Fruit fly (Drosophila melanogaster): ENCODE results near the gene SNF4Agamma.

The SNF4Agamma gene

DNA sequence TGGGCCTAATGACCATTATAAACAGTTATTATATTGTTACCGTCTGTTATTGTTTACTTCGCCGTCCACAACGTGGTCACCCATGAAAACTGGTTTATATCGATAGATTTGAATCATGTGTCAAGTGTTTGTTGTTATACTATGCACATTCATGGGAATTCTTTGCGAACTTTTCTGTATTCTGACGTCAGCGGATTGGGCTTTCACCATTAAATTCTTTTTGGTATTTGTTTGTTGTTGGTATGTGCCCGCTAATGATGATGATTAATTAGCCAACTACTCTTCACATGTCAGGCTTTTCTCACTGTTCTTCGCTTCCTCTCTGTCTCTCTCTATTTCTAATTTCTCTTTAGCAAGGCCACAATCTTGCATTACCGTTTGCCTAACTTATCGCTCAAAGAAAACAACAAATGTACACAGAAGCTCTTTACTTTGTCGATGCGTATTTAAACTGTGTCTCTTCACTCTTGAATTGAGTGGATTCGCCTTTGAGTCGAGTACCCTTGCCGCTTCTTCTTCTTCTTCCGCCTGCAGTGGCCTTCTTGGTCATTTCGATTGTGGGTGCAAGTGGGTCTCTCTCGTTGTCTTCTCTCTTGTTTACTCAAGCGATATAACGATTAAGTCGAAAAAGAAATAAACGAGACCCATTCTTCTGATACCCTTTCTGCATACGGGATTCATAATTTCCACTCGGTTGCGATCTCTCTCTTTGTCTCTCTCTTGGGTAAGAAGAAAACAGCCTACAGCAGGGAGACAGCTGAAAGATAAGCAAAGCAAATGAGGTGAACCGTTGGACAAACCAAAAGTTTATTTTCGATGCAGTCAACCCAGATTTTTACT lies 63.3 kb downstream of the SNF4Agamma start (continued):
- TF ChIP-seq CG18011 (GFP tag; optimal IDR thresholded peaks at IDR 0.05) = no peak
- peak; percentile 90 for TF ChIP-seq nerfin-1 (tag; optimal IDR thresholded peaks at IDR 0.05)
- TF ChIP-seq btn (GFP tag; optimal IDR thresholded peaks at IDR 0.05) = no peak
- no peak for TF ChIP-seq CG9215 (GFP tag; IDR thresholded peaks at IDR 0.05)
- no peak for TF ChIP-seq eyg (GFP tag; optimal IDR thresholded peaks at IDR 0.05)
- TF ChIP-seq CG14965 (GFP tag; optimal IDR thresholded peaks at IDR 0.05; ENCODE audit: borderline replicate concordance) = no peak
- no peak for TF ChIP-seq usp (GFP tag; optimal IDR thresholded peaks at IDR 0.05)
- no peak for TF ChIP-seq Hr51 (GFP tag; optimal IDR thresholded peaks at IDR 0.05)
- no peak for TF ChIP-seq CG3281 (GFP tag; optimal IDR thresholded peaks at IDR 0.05)
- no peak for TF ChIP-seq CG15269 (tag; optimal IDR thresholded peaks at IDR 0.05)
- peak; percentile 88 for TF ChIP-seq gcm (GFP tag; optimal IDR thresholded peaks at IDR 0.05)
- TF ChIP-seq sim (GFP tag; IDR thresholded peaks at IDR 0.05) = peak; percentile 74
- TF ChIP-seq CG6689 (GFP tag; IDR thresholded peaks at IDR 0.05) = no peak
- TF ChIP-seq gfzf (GFP tag; optimal IDR thresholded peaks at IDR 0.05) = no peak
- TF ChIP-seq CG3847 (GFP tag; IDR thresholded peaks at IDR 0.05) = no peak
- no peak for TF ChIP-seq sima (GFP tag; optimal IDR thresholded peaks at IDR 0.05)
- TF ChIP-seq ems (GFP tag; optimal IDR thresholded peaks at IDR 0.05) = no peak
- peak; percentile 85 for TF ChIP-seq CG12071 (GFP tag; optimal IDR thresholded peaks at IDR 0.05)
- TF ChIP-seq Chrac-16 (GFP tag; optimal IDR thresholded peaks at IDR 0.05) = no peak
- TF ChIP-seq Nf-YB (GFP tag; optimal IDR thresholded peaks at IDR 0.05) = peak; percentile 27
- no peak for TF ChIP-seq dpn (GFP tag; optimal IDR thresholded peaks at IDR 0.05)
- no peak for TF ChIP-seq pum (GFP tag; optimal IDR thresholded peaks at IDR 0.05)
- no peak for TF ChIP-seq ftz-f1 (GFP tag; optimal IDR thresholded peaks at IDR 0.05)
- peak; percentile 96 for TF ChIP-seq ATbp (GFP tag; optimal IDR thresholded peaks at IDR 0.05)
- TF ChIP-seq CG1602 (GFP tag; optimal IDR thresholded peaks at IDR 0.05) = no peak
- no peak for TF ChIP-seq CG34422 (GFP tag; IDR thresholded peaks at IDR 0.05)
- TF ChIP-seq CG9437 (GFP tag; optimal IDR thresholded peaks at IDR 0.05) = no peak
- TF ChIP-seq zen2 (GFP tag; IDR thresholded peaks at IDR 0.05; ENCODE audit: partially characterized antibody) = no peak
- TF ChIP-seq Med (GFP tag) = no peak
- no peak for TF ChIP-seq scrt (GFP tag; optimal IDR thresholded peaks at IDR 0.05)
- TF ChIP-seq Mes4 (GFP tag; optimal IDR thresholded peaks at IDR 0.05) = peak; percentile 9
- no peak for TF ChIP-seq CG12942 (GFP tag; optimal IDR thresholded peaks at IDR 0.05)
- TF ChIP-seq Hmr (GFP tag; optimal IDR thresholded peaks at IDR 0.05) = no peak
- TF ChIP-seq BtbVII (GFP tag; optimal IDR thresholded peaks at IDR 0.05) = peak; percentile 49
- peak; percentile 38; the same call in 1 of the 2 replicates for TF ChIP-seq ranshi (GFP tag; IDR thresholded peaks at IDR 0.05)
- TF ChIP-seq CG14667 (GFP tag; IDR thresholded peaks at IDR 0.05) = no peak
- TF ChIP-seq CG5953 (GFP tag; IDR thresholded peaks at IDR 0.05) = peak; percentile 48; the same call in 1 of the 2 replicates
- no peak; the same call in 1 of the 2 replicates for TF ChIP-seq E2f1 (GFP tag; IDR thresholded peaks at IDR 0.05)
- no peak for TF ChIP-seq gcm2 (GFP tag; optimal IDR thresholded peaks at IDR 0.05)
- no peak for TF ChIP-seq sc (optimal IDR thresholded peaks at IDR 0.05)
- no peak for TF ChIP-seq sc (GFP tag; optimal IDR thresholded peaks at IDR 0.05)
- TF ChIP-seq odd (GFP tag; optimal IDR thresholded peaks at IDR 0.05) = peak; percentile 84
- no peak for TF ChIP-seq CG10209 (GFP tag; optimal IDR thresholded peaks at IDR 0.05)
- no peak for TF ChIP-seq ham (GFP tag; IDR thresholded peaks at IDR 0.05)
- TF ChIP-seq CG10431 (GFP tag; optimal IDR thresholded peaks at IDR 0.05) = peak; percentile 97
- TF ChIP-seq HLH4C (GFP tag; IDR thresholded peaks at IDR 0.05; ENCODE audit: partially characterized antibody) = no peak
- TF ChIP-seq CG17912 (GFP tag; optimal IDR thresholded peaks at IDR 0.05) = peak; percentile 97
- TF ChIP-seq fd96Cb (tag; optimal IDR thresholded peaks at IDR 0.05) = no peak
- TF ChIP-seq NfI (GFP tag; optimal IDR thresholded peaks at IDR 0.05) = peak; percentile 8
